Fruit fly (Drosophila melanogaster): ENCODE measurements around the gene CG31909.

Gene CG31909

dm6 chr2L:7270270-7270669 lies 13.0 kb downstream of the CG31909 start (continued):
- TF ChIP-seq CG8359 (GFP tag; optimal IDR thresholded peaks at IDR 0.05; ENCODE audit: borderline replicate concordance) (peak; percentile 28), B-H1 (GFP tag; IDR thresholded peaks at IDR 0.05) (no peak), CG31365 (tag; optimal IDR thresholded peaks at IDR 0.05) (no peak), CG30403 (GFP tag; optimal IDR thresholded peaks at IDR 0.05) (peak; percentile 33), Meics (GFP tag; optimal IDR thresholded peaks at IDR 0.05) (no peak), CG17829 (tag; optimal IDR thresholded peaks at IDR 0.05) (peak; percentile 69), Oaz (GFP tag; IDR thresholded peaks at IDR 0.05) (no peak), CG13775 (GFP tag; optimal IDR thresholded peaks at IDR 0.05) (peak; percentile 27), sens-2 (GFP tag; IDR thresholded peaks at IDR 0.05) (no peak), Rfx (GFP tag; IDR thresholded peaks at IDR 0.05) (no peak), GATAe (GFP tag; conservative IDR thresholded peaks at IDR 0.05) (no peak), HLHmδ (GFP tag; optimal IDR thresholded peaks at IDR 0.05) (no peak), fd64A (GFP tag; optimal IDR thresholded peaks at IDR 0.05) (no peak), CG7839 (tag; optimal IDR thresholded peaks at IDR 0.05) (peak; percentile 68), bbx (GFP tag; IDR thresholded peaks at IDR 0.05; ENCODE audit: partially characterized antibody) (no peak), Elba2 (GFP tag; optimal IDR thresholded peaks at IDR 0.05) (no peak), CG15601 (tag; optimal IDR thresholded peaks at IDR 0.05) (peak; percentile 63), unpg (GFP tag; optimal IDR thresholded peaks at IDR 0.05) (peak; percentile 72), gcm (GFP tag; optimal IDR thresholded peaks at IDR 0.05) (peak; percentile 50), ase (GFP tag; IDR thresholded peaks at IDR 0.05) (no peak), mirr (GFP tag; optimal IDR thresholded peaks at IDR 0.05) (no peak), dati (GFP tag; IDR thresholded peaks at IDR 0.05) (no peak), CG14441 (GFP tag; IDR thresholded peaks at IDR 0.05) (no peak), CG14860 (GFP tag; IDR thresholded peaks at IDR 0.05; ENCODE audit: partially characterized antibody) (no peak), ato (GFP tag; IDR thresholded peaks at IDR 0.05; ENCODE audit: partially characterized antibody) (no peak), CG15269 (tag; optimal IDR thresholded peaks at IDR 0.05) (no peak), CG33557 (GFP tag; optimal IDR thresholded peaks at IDR 0.05) (peak; percentile 72), chinmo (GFP tag; IDR thresholded peaks at IDR 0.05; ENCODE audit: partially characterized antibody) (no peak), h (optimal IDR thresholded peaks at IDR 0.05) (no peak), CG6689 (GFP tag; IDR thresholded peaks at IDR 0.05) (no peak), Abd-B (GFP tag; optimal IDR thresholded peaks at IDR 0.05) (peak; percentile 30), grau (tag; optimal IDR thresholded peaks at IDR 0.05) (peak; percentile 57), Myb (GFP tag; optimal IDR thresholded peaks at IDR 0.05) (no peak), mld (GFP tag; IDR thresholded peaks at IDR 0.05; ENCODE audit: partially characterized antibody) (no peak), CG9817 (tag; optimal IDR thresholded peaks at IDR 0.05) (no peak), lmd (GFP tag; IDR thresholded peaks at IDR 0.05) (no peak), hth (optimal IDR thresholded peaks at IDR 0.05) (no peak), Bteb2 (GFP tag; optimal IDR thresholded peaks at IDR 0.05) (no peak), zf30C (GFP tag; optimal IDR thresholded peaks at IDR 0.05) (peak; percentile 37), CG13123 (GFP tag; optimal IDR thresholded peaks at IDR 0.05) (no peak), MBD-R2 (GFP tag; IDR thresholded peaks at IDR 0.05) (no peak), Dip3 (GFP tag; optimal IDR thresholded peaks at IDR 0.05) (no peak), emc (GFP tag; optimal IDR thresholded peaks at IDR 0.05) (no peak), gt (GFP tag; IDR thresholded peaks at IDR 0.05) (no peak), CG12155 (GFP tag; optimal IDR thresholded peaks at IDR 0.05) (no peak), wor (GFP tag; IDR thresholded peaks at IDR 0.05) (no peak), TFAM (GFP tag; optimal IDR thresholded peaks at IDR 0.05) (no peak), sna (GFP tag; IDR thresholded peaks at IDR 0.05; ENCODE audit: partially characterized antibody) (no peak), CG2889 (GFP tag; IDR thresholded peaks at IDR 0.05) (no peak), CG3847 (GFP tag; IDR thresholded peaks at IDR 0.05) (no peak), Dad (GFP tag; optimal IDR thresholded peaks at IDR 0.05) (no peak), ATbp (GFP tag; optimal IDR thresholded peaks at IDR 0.05) (peak; percentile 18)
